Fruit fly (Drosophila melanogaster) whole organism, embryonic: ENCODE data around the gene Myo95E.

Source experiments
- Atf3 ChIP-seq: fragments of 200-800 bp; sonication (Bioruptor generic); optimal IDR thresholded peaks from 3 replicates; lab custom pipeline; 2016; ENCODE audit warnings: missing biosample characterization, missing genetic modification characterization
- BEAF-32 ChIP-seq: fragments of 200-800 bp; sonication (Bioruptor generic); optimal IDR thresholded peaks from 3 replicates; lab custom pipeline; 2017; ENCODE audit warnings: missing biosample characterization, missing genetic modification characterization, mild to moderate bottlenecking, moderate library complexity, missing genetic modification reagents
- CG10321 ChIP-seq: fragments of 200-800 bp; sonication (Bioruptor generic); IDR thresholded peaks from 2 replicates; pipeline ENCODE4 v1.3.6; 2022; ENCODE audit warnings: missing biosample characterization, missing genetic modification characterization
- CG12236 ChIP-seq: fragments of 200-800 bp; sonication (Bioruptor generic); optimal IDR thresholded peaks from 2 replicates; lab custom pipeline; 2016; ENCODE audit warnings: missing biosample characterization, missing genetic modification characterization
- CG14710 ChIP-seq: fragments of 200-800 bp; sonication (Bioruptor generic); optimal IDR thresholded peaks from 3 replicates; lab custom pipeline; 2019; ENCODE audit warnings: missing biosample characterization, mild to moderate bottlenecking, missing genetic modification characterization, moderate library complexity
- CG15696 ChIP-seq: fragments of 200-800 bp; sonication (Bioruptor generic); optimal IDR thresholded peaks from 2 replicates; lab custom pipeline; 2019; ENCODE audit warnings: missing biosample characterization, mild to moderate bottlenecking, missing genetic modification characterization, moderate library complexity
- CG17385 ChIP-seq: fragments of 200-800 bp; sonication (Bioruptor generic); optimal IDR thresholded peaks from 3 replicates; lab custom pipeline; 2018; ENCODE audit warnings: missing biosample characterization, mild to moderate bottlenecking, missing genetic modification characterization
- CG17568 ChIP-seq: fragments of 200-800 bp; sonication (Bioruptor generic); optimal IDR thresholded peaks from 2 replicates; lab custom pipeline; 2018; ENCODE audit warnings: missing biosample characterization, mild to moderate bottlenecking, missing genetic modification characterization, moderate library complexity
- CG18764 ChIP-seq: fragments of 200-800 bp; sonication (Bioruptor generic); optimal IDR thresholded peaks from 3 replicates; lab custom pipeline; 2016; ENCODE audit warnings: missing biosample characterization, missing genetic modification characterization
- CG2129 ChIP-seq: fragments of 200-800 bp; sonication (Bioruptor generic); IDR thresholded peaks from 2 replicates; pipeline ENCODE4 v1.3.6; 2022; ENCODE audit warnings: missing biosample characterization, missing genetic modification characterization; ENCODE audit not compliant: partially characterized antibody
- CG30020 ChIP-seq: fragments of 200-800 bp; optimal IDR thresholded peaks from 2 replicates; lab custom pipeline; 2019; ENCODE audit warnings: missing biosample characterization, mild to moderate bottlenecking, missing genetic modification characterization, moderate library complexity
- CG31365 ChIP-seq: fragments of 200-800 bp; sonication (Bioruptor generic); optimal IDR thresholded peaks from 2 replicates; lab custom pipeline; 2018; ENCODE audit warnings: missing biosample characterization, mild to moderate bottlenecking, missing genetic modification characterization
- CG34422 ChIP-seq: fragments of 200-800 bp; sonication (Bioruptor generic); IDR thresholded peaks from 3 replicates; pipeline ENCODE4 v1.3.6; 2022; ENCODE audit warnings: missing biosample characterization, missing genetic modification characterization
- CG3726 ChIP-seq: fragments of 200-800 bp; sonication (Bioruptor generic); IDR thresholded peaks from 3 replicates; pipeline ENCODE4, ENCODE4 v1.3.6; 2022; ENCODE audit warnings: missing biosample characterization, missing genetic modification characterization
- CG4328 ChIP-seq: fragments of 200-800 bp; sonication (Bioruptor generic); optimal IDR thresholded peaks from 3 replicates; lab custom pipeline; 2017; ENCODE audit warnings: missing biosample characterization, missing genetic modification reagents, missing genetic modification characterization
- CG43689 ChIP-seq: fragments of 200-800 bp; sonication (Bioruptor generic); IDR thresholded peaks from 2 replicates; pipeline ENCODE4 v1.3.6; 2022; ENCODE audit warnings: missing biosample characterization, missing genetic modification characterization
- CG4404 ChIP-seq: fragments of 200-800 bp; sonication (Bioruptor generic); IDR thresholded peaks from 2 replicates; pipeline ENCODE4 v1.3.6; 2022; ENCODE audit warnings: missing biosample characterization, missing genetic modification characterization
- CG4707 ChIP-seq: fragments of 200-800 bp; sonication (Bioruptor generic); optimal IDR thresholded peaks from 2 replicates; lab custom pipeline; 2018; ENCODE audit warnings: missing biosample characterization, mild to moderate bottlenecking, missing genetic modification characterization, moderate library complexity
- CG6254 ChIP-seq: fragments of 200-800 bp; sonication (Bioruptor generic); optimal IDR thresholded peaks from 3 replicates; lab custom pipeline; 2017; ENCODE audit warnings: mild to moderate bottlenecking, missing biosample characterization, missing genetic modification reagents, missing genetic modification characterization
- CG6813 ChIP-seq: fragments of 200-800 bp; sonication (Bioruptor generic); optimal IDR thresholded peaks from 2 replicates; lab custom pipeline; 2017; ENCODE audit warnings: missing biosample characterization, missing genetic modification characterization, mild to moderate bottlenecking, moderate library complexity, missing genetic modification reagents
- CG7372 ChIP-seq: fragments of 200-800 bp; sonication (Bioruptor generic); IDR thresholded peaks from 2 replicates; pipeline ENCODE4 v1.3.6; 2022; ENCODE audit warnings: missing biosample characterization, missing genetic modification characterization
- CG8281 ChIP-seq: fragments of 200-800 bp; sonication (Bioruptor generic); optimal IDR thresholded peaks from 2 replicates; lab custom pipeline; 2018; ENCODE audit warnings: missing biosample characterization, mild to moderate bottlenecking, missing genetic modification characterization, moderate library complexity
- CG9797 ChIP-seq: fragments of 200-800 bp; sonication (Bioruptor generic); optimal IDR thresholded peaks from 3 replicates; lab custom pipeline; 2018; ENCODE audit warnings: missing biosample characterization, mild to moderate bottlenecking, missing genetic modification characterization
- Dbx ChIP-seq: fragments of 200-800 bp; sonication (Bioruptor generic); IDR thresholded peaks from 3 replicates; pipeline ENCODE4 v1.3.6; 2022; ENCODE audit warnings: missing biosample characterization, missing genetic modification characterization
- Fer1 ChIP-seq: fragments of 200-800 bp; sonication (Bioruptor generic); optimal IDR thresholded peaks from 2 replicates; lab custom pipeline; 2017; ENCODE audit warnings: missing biosample characterization, mild to moderate bottlenecking, missing genetic modification characterization
- Gsc ChIP-seq: fragments of 200-800 bp; sonication (Bioruptor generic); IDR thresholded peaks from 2 replicates; pipeline ENCODE4 v1.3.6; 2022; ENCODE audit warnings: missing biosample characterization, missing genetic modification characterization
- Hmx ChIP-seq: fragments of 200-800 bp; sonication (Bioruptor generic); optimal IDR thresholded peaks from 2 replicates; lab custom pipeline; 2016; ENCODE audit warnings: missing biosample characterization, missing genetic modification characterization
- Hr3 ChIP-seq: fragments of 200-800 bp; sonication (Bioruptor generic); optimal IDR thresholded peaks from 3 replicates; lab custom pipeline; 2016; ENCODE audit warnings: missing biosample characterization, missing genetic modification characterization
- Jarid2 ChIP-seq: fragments of 200-800 bp; sonication (Bioruptor generic); optimal IDR thresholded peaks from 3 replicates; lab custom pipeline; 2017; ENCODE audit warnings: mild to moderate bottlenecking, missing biosample characterization, missing genetic modification reagents, missing genetic modification characterization
- Lpt ChIP-seq: fragments of >200 bp; optimal IDR thresholded peaks from 2 replicates; lab custom pipeline; 2018; ENCODE audit warnings: missing biosample characterization, missing genetic modification characterization
- MTF-1 ChIP-seq: fragments of 200-800 bp; sonication (Bioruptor generic); optimal IDR thresholded peaks from 2 replicates; lab custom pipeline; 2018; ENCODE audit warnings: missing biosample characterization, mild to moderate bottlenecking, missing genetic modification characterization, borderline replicate concordance
- Mrtf ChIP-seq: fragments of 200-800 bp; sonication (Bioruptor generic); IDR thresholded peaks from 3 replicates; pipeline ENCODE4 v1.3.6; 2022; ENCODE audit warnings: missing biosample characterization, missing genetic modification characterization
- NK7.1 ChIP-seq: fragments of 200-800 bp; sonication (Bioruptor generic); optimal IDR thresholded peaks from 3 replicates; lab custom pipeline; 2016; ENCODE audit warnings: missing biosample characterization, missing genetic modification characterization
- PHDP ChIP-seq: fragments of 200-800 bp; sonication (Bioruptor generic); optimal IDR thresholded peaks from 3 replicates; lab custom pipeline; 2018; ENCODE audit warnings: missing biosample characterization, mild to moderate bottlenecking, missing genetic modification characterization, moderate library complexity
- Pdp1 ChIP-seq, 2 experiments: fragments of 200-800 bp; sonication (Bioruptor generic); optimal IDR thresholded peaks; 3 replicates each; lab custom pipeline; 2016; ENCODE audit warnings: missing biosample characterization in 2 of 2, missing genetic modification characterization in 2 of 2, mild to moderate bottlenecking in 1 of 2, moderate library complexity in 1 of 2
- Six4 ChIP-seq: fragments of 200-800 bp; sonication (Bioruptor generic); optimal IDR thresholded peaks from 2 replicates; lab custom pipeline; 2016; ENCODE audit warnings: missing biosample characterization, missing genetic modification characterization
- bcd ChIP-seq: fragments of 200-800 bp; sonication (Bioruptor generic); optimal IDR thresholded peaks from 2 replicates; lab custom pipeline; 2017; ENCODE audit warnings: missing biosample characterization, mild to moderate bottlenecking, missing genetic modification characterization
- en ChIP-seq: fragments of 200-800 bp; sonication (Bioruptor generic); optimal IDR thresholded peaks from 2 replicates; lab custom pipeline; 2016; ENCODE audit warnings: missing biosample characterization, missing genetic modification characterization
- fd3F ChIP-seq: fragments of 200-800 bp; sonication (Bioruptor generic); optimal IDR thresholded peaks from 2 replicates; lab custom pipeline; 2018; ENCODE audit warnings: missing biosample characterization, mild to moderate bottlenecking, missing genetic modification characterization, moderate library complexity
- grn ChIP-seq: fragments of 200-800 bp; sonication (Bioruptor generic); optimal IDR thresholded peaks from 3 replicates; lab custom pipeline; 2017; ENCODE audit warnings: missing biosample characterization, missing genetic modification characterization
- hbn ChIP-seq: fragments of 200-800 bp; sonication (Bioruptor generic); IDR thresholded peaks from 2 replicates; pipeline ENCODE4 v1.3.6; 2022; ENCODE audit warnings: missing biosample characterization, missing genetic modification characterization; ENCODE audit not compliant: partially characterized antibody
- insv ChIP-seq, 2 experiments: fragments of 200-800 bp; sonication (Bioruptor generic); optimal IDR thresholded peaks; 3 replicates each; lab custom pipeline; 2016 to 2018; ENCODE audit warnings: missing biosample characterization in 2 of 2, missing genetic modification characterization in 2 of 2
- jigr1 ChIP-seq: fragments of 200-800 bp; sonication (Bioruptor generic); IDR thresholded peaks from 3 replicates; pipeline ENCODE4 v1.3.6; 2022; ENCODE audit warnings: missing biosample characterization, missing genetic modification characterization
- jing ChIP-seq: fragments of 200-800 bp; sonication (Bioruptor generic); optimal IDR thresholded peaks from 2 replicates; lab custom pipeline; 2018; ENCODE audit warnings: missing biosample characterization, mild to moderate bottlenecking, missing genetic modification characterization
- kni ChIP-seq: fragments of 200-800 bp; sonication (Bioruptor generic); optimal IDR thresholded peaks from 3 replicates; lab custom pipeline; 2017; ENCODE audit warnings: mild to moderate bottlenecking, missing biosample characterization, missing genetic modification reagents, missing genetic modification characterization
- lab ChIP-seq: fragments of 200-800 bp; sonication (Bioruptor generic); optimal IDR thresholded peaks from 3 replicates; lab custom pipeline; 2017; ENCODE audit warnings: missing biosample characterization, missing genetic modification characterization, mild to moderate bottlenecking, moderate library complexity, missing genetic modification reagents
- luna ChIP-seq: fragments of 200-800 bp; sonication (Bioruptor generic); optimal IDR thresholded peaks from 2 replicates; lab custom pipeline; 2016; ENCODE audit warnings: missing biosample characterization, missing genetic modification characterization
- mld ChIP-seq: fragments of 200-800 bp; sonication (Bioruptor generic); IDR thresholded peaks from 3 replicates; pipeline ENCODE4 v1.3.6; 2022; ENCODE audit warnings: missing biosample characterization, missing genetic modification characterization; ENCODE audit not compliant: partially characterized antibody
- slp2 ChIP-seq: fragments of 200-800 bp; sonication (Bioruptor generic); optimal IDR thresholded peaks from 2 replicates; lab custom pipeline; 2016; ENCODE audit warnings: missing biosample characterization, missing genetic modification characterization
- trh ChIP-seq: fragments of 200-800 bp; sonication (Bioruptor generic); optimal IDR thresholded peaks from 2 replicates; lab custom pipeline; 2016; ENCODE audit warnings: missing biosample characterization, missing genetic modification characterization

Myo95E gene

DNA sequence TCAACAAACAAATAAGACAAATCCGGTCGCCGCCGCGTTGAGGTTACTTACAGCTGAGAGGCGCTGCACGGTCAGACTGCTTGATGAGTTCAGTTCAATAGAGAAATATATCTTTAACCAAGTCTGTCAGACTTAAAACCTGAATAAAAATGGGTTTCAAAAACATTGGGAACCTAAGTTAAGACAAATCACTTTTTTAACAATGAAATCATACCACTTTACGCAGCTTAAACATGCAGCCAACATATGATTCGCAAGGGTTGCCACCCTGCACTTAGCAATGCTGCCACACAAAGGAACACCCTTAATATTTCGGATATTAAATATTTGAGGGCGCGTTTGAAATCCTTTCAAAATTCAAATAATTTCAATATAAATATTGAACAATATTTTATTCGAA, 27.3 kb upstream of the Myo95E start, which contains the start of gene CG5515 (continued):
- TF ChIP-seq fd3F (GFP tag; lab: Kevin White, UChicago) (peak; percentile 68), CG4707 (GFP tag; lab: Kevin White, UChicago) (no peak), lab (GFP tag; lab: Kevin White, UChicago) (no peak), Jarid2 (no peak), PHDP (tag; lab: Kevin White, UChicago) (peak; percentile 86), CG9797 (peak; percentile 46), luna (GFP tag; lab: Kevin White, UChicago) (no peak), CG18764 (GFP tag; lab: Kevin White, UChicago) (peak; percentile 95), jing (GFP tag; lab: Kevin White, UChicago) (peak; percentile 52), Hmx (GFP tag; lab: Kevin White, UChicago) (peak; percentile 41), Hr3 (GFP tag; lab: Kevin White, UChicago) (peak; percentile 80), jigr1 (peak; percentile 34; the same call in 1 of the 3 replicates), grn (GFP tag; lab: Kevin White, UChicago) (no peak), kni (GFP tag; lab: Kevin White, UChicago) (peak; percentile 3), Dbx (GFP tag; lab: Robert Waterston, UW) (peak; percentile 89), hbn (GFP tag; lab: Robert Waterston, UW) (peak; percentile 55; the same call in 1 of the 2 replicates), CG15696 (tag; lab: Kevin White, UChicago) (peak; percentile 83), CG43689 (GFP tag; lab: Robert Waterston, UW) (no peak), CG30020 (tag; lab: Kevin White, UChicago) (peak; percentile 55), NK7.1 (GFP tag; lab: Kevin White, UChicago) (peak; percentile 29), CG17385 (GFP tag; lab: Kevin White, UChicago) (peak; percentile 45), CG10321 (GFP tag; lab: Robert Waterston, UW) (0 out of 2 replicates have a peak, but pooled peaks have one; percentile 7), CG6813 (GFP tag; lab: Kevin White, UChicago) (no peak), CG8281 (tag; lab: Kevin White, UChicago) (no peak), en (GFP tag; lab: Kevin White, UChicago) (peak; percentile 35), CG12236 (peak; percentile 32), Lpt (GFP tag; lab: Kevin White, UChicago) (no peak), CG6254 (GFP tag; lab: Kevin White, UChicago) (no peak), mld (peak; percentile 56; the same call in 1 of the 3 replicates), Mrtf (GFP tag; lab: Robert Waterston, UW) (peak; percentile 73), Gsc (0 out of 2 replicates have a peak, but pooled peaks have one; percentile 32), Atf3 (GFP tag; lab: Kevin White, UChicago) (peak; percentile 70), CG34422 (peak; percentile 86), slp2 (peak; percentile 40), CG3726 (GFP tag; lab: Robert Waterston, UW) (peak; percentile 10; the same call in 1 of the 3 replicates), CG17568 (no peak), BEAF-32 (GFP tag; lab: Kevin White, UChicago) (peak; percentile 32), Six4 (GFP tag; lab: Kevin White, UChicago) (peak; percentile 43), CG4328 (GFP tag; lab: Kevin White, UChicago) (no peak), CG31365 (no peak), insv (GFP tag; optimal IDR thresholded peaks at IDR 0.05; lab: Kevin White, UChicago) (no peak), CG4404 (peak; percentile 76), Fer1 (peak; percentile 54), CG7372 (peak; percentile 80), bcd (GFP tag; lab: Kevin White, UChicago) (peak; percentile 64), trh (GFP tag; lab: Kevin White, UChicago) (peak; percentile 61), MTF-1 (GFP tag; lab: Kevin White, UChicago) (no peak), CG14710 (tag; lab: Kevin White, UChicago) (peak; percentile 84), CG2129 (no peak), Pdp1 (GFP tag; optimal IDR thresholded peaks at IDR 0.05; lab: Kevin White, UChicago) (peak; percentile 75 to 77)
